Fruit fly (Drosophila melanogaster): ENCODE measurements around the gene wor.

DNA sequence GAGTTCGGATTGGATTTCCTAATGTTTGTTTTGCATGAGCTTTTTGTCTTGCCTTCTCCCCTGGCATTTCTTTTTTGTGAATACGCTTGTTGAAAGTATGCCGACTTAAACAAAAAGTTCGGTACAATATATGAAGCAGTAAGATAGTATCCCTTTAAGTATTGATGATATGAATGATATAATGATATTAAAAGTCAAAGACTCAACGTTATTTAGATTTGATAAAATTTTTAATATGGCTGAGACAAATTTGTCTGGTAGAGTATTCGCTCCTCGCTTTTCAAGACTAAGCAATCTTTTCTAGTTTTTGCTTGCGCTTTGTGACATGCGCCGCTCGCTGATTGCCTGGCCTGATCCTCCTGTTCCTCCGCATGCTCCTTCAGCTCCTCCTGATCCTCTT lies 49.0 kb upstream of the wor start:
- TF ChIP-seq Eip93F (GFP tag; optimal IDR thresholded peaks at IDR 0.05) (no peak), Smox (GFP tag; optimal IDR thresholded peaks at IDR 0.05) (no peak), CG1621 (tag; optimal IDR thresholded peaks at IDR 0.05) (no peak), Gug (GFP tag; IDR thresholded peaks at IDR 0.05) (peak; percentile 37; the same call in 1 of the 2 replicates), CG6276 (GFP tag; optimal IDR thresholded peaks at IDR 0.05) (peak; percentile 53), ss (GFP tag; optimal IDR thresholded peaks at IDR 0.05) (no peak), cyc (GFP tag; optimal IDR thresholded peaks at IDR 0.05) (no peak), CG6854 (GFP tag; optimal IDR thresholded peaks at IDR 0.05) (no peak), CG3032 (tag; optimal IDR thresholded peaks at IDR 0.05) (no peak), Sox102F (GFP tag; optimal IDR thresholded peaks at IDR 0.05) (no peak), CG8319 (GFP tag; optimal IDR thresholded peaks at IDR 0.05) (no peak), esn (GFP tag; optimal IDR thresholded peaks at IDR 0.05) (no peak), Hr39 (GFP tag; optimal IDR thresholded peaks at IDR 0.05) (no peak)

Data from whole organism, prepupa.